Worm (Caenorhabditis elegans) whole organism, midembryonic: ENCODE measurements around the gene clec-218.
A peak's percentile ranks its signal among the peaks of the same experiment; 100 is the strongest.

Source experiments
- T22C8.4 ChIP-seq: fragments of 200-800 bp; sonication (Bioruptor generic); IDR thresholded peaks from 2 replicates; pipeline ENCODE4 v1.3.6; 2022; ENCODE audit warnings: missing genetic modification characterization, missing compliant biosample characterization
- cog-1 ChIP-seq: sonication (generic microtip); optimal IDR thresholded peaks from 2 replicates; lab custom pipeline; 2016; ENCODE audit warnings: missing genetic modification characterization, missing compliant biosample characterization
- flt-1 ChIP-seq: fragments of 200-800 bp; sonication (Bioruptor generic); IDR thresholded peaks from 2 replicates; pipeline ENCODE4 v1.3.6; 2022; ENCODE audit warnings: missing genetic modification characterization, missing compliant biosample characterization
- klf-2 ChIP-seq: fragments of 200-800 bp; sonication (Bioruptor generic); conservative IDR thresholded peaks from 2 replicates; pipeline ENCODE4 v1.3.6; 2022; ENCODE audit warnings: missing genetic modification reagents, missing genetic modification characterization, missing compliant biosample characterization
- med-1 ChIP-seq: sonication (generic microtip); optimal IDR thresholded peaks from 2 replicates; lab custom pipeline; 2017; ENCODE audit warnings: missing genetic modification characterization, mild to moderate bottlenecking, missing compliant biosample characterization, antibody characterized with exemption, missing genetic modification reagents; ENCODE audit not compliant: insufficient read depth
- ref-1 ChIP-seq: fragments of 200-800 bp; sonication (Bioruptor generic); conservative IDR thresholded peaks from 2 replicates; pipeline ENCODE4 v1.3.6; 2022; ENCODE audit warnings: missing genetic modification reagents, missing genetic modification characterization, missing compliant biosample characterization
- tab-1 ChIP-seq: fragments of 200-800 bp; sonication (Bioruptor generic); IDR thresholded peaks from 2 replicates; pipeline ENCODE4 v1.3.6; 2022; ENCODE audit warnings: missing genetic modification characterization, missing compliant biosample characterization
- ztf-23 ChIP-seq: fragments of 200-800 bp; sonication (Bioruptor generic); IDR thresholded peaks from 2 replicates; pipeline ENCODE4 v1.3.6; 2022; ENCODE audit warnings: missing genetic modification reagents, missing genetic modification characterization, missing compliant biosample characterization
- ztf-29 ChIP-seq: fragments of 200-800 bp; sonication (Bioruptor generic); IDR thresholded peaks from 2 replicates; pipeline ENCODE4 v1.3.6; 2022; ENCODE audit warnings: missing genetic modification reagents, missing genetic modification characterization, missing compliant biosample characterization

Gene clec-218

ce11 chrV:8297504-8297903 lies 10.2 kb upstream of the clec-218 start, which contains the start of gene W02D7.4:
W02D7.4 (minus strand) TSS chrV:8297604.
- TF ChIP-seq ref-1 (GFP tag; lab: Robert Waterston, UW) (no peak), med-1 (no peak), klf-2 (GFP tag; lab: Robert Waterston, UW) (no peak), ztf-29 (no peak), cog-1 (no peak), T22C8.4 (GFP tag; lab: Robert Waterston, UW) (no peak), ztf-23 (no peak), flt-1 (no peak), tab-1 (no peak)

- TF ChIP-seq med-1 (no peak), ztf-29 (no peak), klf-2 (GFP tag; lab: Robert Waterston, UW) (no peak), flt-1 (no peak)
Measured at ce11 chrV:8299191-8299854, 8.4 kb upstream of the clec-218 start, which contains the start of gene W02D7.5. W02D7.5 (minus strand) TSS chrV:8299241.

DNA sequence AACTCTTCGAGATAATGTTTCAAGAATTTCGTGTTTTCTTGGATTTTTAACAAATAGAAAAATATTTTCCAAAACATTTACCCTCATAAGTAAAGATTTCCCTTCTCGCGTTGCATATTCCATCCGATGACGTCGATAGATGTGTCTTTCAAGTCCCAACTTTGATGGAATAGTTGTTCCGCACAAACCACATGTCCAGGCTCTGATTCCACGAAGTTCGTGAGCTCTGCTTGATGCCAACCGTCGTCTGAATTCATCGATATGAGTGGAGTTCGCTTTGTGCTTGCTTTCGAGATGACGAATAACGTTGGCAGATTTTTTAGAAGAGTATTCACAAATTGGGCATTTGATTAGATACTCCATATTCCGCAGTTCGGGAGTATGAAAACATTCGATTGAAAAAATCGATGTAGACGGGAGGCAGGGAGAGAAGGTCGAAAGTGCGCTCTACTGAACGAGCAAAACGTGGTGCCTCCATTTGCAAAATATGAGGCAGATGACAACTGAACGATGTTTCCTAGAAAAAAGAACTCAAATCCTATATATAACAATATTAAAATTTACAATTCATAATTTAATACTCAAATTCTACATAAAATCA lies 6.7 kb upstream of the clec-218 start, which contains the start of gene W02D7.6:
Gene W02D7.6 (minus strand): TSS at position 573 of the 601 bp plus-strand sequence.
- TF ChIP-seq cog-1 (no peak), flt-1 (0 out of 2 replicates have a peak, but pooled peaks have one; percentile 40)

DNA sequence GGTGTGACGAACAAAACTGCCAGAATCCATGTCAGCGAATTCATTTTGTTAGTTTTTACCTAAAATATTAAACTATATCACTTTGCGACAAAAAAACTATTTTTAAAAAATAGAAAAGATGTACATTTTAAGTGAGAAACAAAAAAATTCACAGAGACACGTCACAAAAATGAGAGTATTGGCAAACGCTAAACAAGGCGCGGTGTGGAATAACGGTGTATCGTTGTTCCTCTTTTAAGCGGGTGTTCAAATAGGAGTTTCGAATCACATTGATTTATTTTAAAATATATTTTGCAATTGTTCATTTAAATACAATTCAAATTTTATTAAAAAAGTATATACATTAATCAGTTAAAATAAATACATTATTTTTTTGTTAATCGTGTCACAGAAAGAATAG lies 5.2 kb upstream of the clec-218 start, which contains the start of gene sel-9:
Gene sel-9 (minus strand): TSS at position 59 of the 400 bp plus-strand sequence.
- TF ChIP-seq ztf-23 = 0 out of 2 replicates have a peak, but pooled peaks have one; percentile 7
- no peak for TF ChIP-seq ref-1 (GFP tag; lab: Robert Waterston, UW)
- TF ChIP-seq med-1 = no peak
- TF ChIP-seq klf-2 (GFP tag; lab: Robert Waterston, UW) = no peak

ce11 chrV:8304461-8305195 lies 3.1 kb upstream of the clec-218 start, which contains the start of gene W02D7.11:
W02D7.11 (minus strand) TSS chrV:8304511.
- TF ChIP-seq ztf-23 = no peak
- TF ChIP-seq T22C8.4 (GFP tag; lab: Robert Waterston, UW) = no peak
- no peak for TF ChIP-seq cog-1
- no peak for TF ChIP-seq ztf-29
- no peak for TF ChIP-seq ref-1 (GFP tag; lab: Robert Waterston, UW)
- no peak for TF ChIP-seq tab-1
- no peak for TF ChIP-seq klf-2 (GFP tag; lab: Robert Waterston, UW)
- no peak for TF ChIP-seq med-1
- TF ChIP-seq flt-1 = no peak

- TF ChIP-seq ref-1 (GFP tag; lab: Robert Waterston, UW) (no peak), med-1 (no peak), tab-1 (no peak), cog-1 (no peak), klf-2 (GFP tag; lab: Robert Waterston, UW) (no peak), T22C8.4 (GFP tag; lab: Robert Waterston, UW) (no peak)
Measured at ce11 chrV:8305940-8306339, 1.8 kb upstream of the clec-218 start.

- TF ChIP-seq med-1 = no peak
- TF ChIP-seq ztf-29 = no peak
- no peak for TF ChIP-seq klf-2 (GFP tag; lab: Robert Waterston, UW)
- no peak for TF ChIP-seq ref-1 (GFP tag; lab: Robert Waterston, UW)
- no peak for TF ChIP-seq T22C8.4 (GFP tag; lab: Robert Waterston, UW)
- TF ChIP-seq flt-1 = no peak
Measured at ce11 chrV:8306366-8306765, 1.4 kb upstream of the clec-218 start, which contains the start of gene W02D7.8. W02D7.8 (minus strand) TSS chrV:8306466.

ce11 chrV:8307013-8307412 lies 729 bp upstream of the clec-218 start:
- TF ChIP-seq T22C8.4 (GFP tag; lab: Robert Waterston, UW) (no peak), ref-1 (GFP tag; lab: Robert Waterston, UW) (no peak), flt-1 (no peak), tab-1 (no peak), klf-2 (GFP tag; lab: Robert Waterston, UW) (no peak), med-1 (no peak), ztf-29 (no peak), cog-1 (no peak), ztf-23 (no peak)

ce11 chrV:8311210-8311609 lies 3.5 kb downstream of the clec-218 start, which contains the start of gene W02D7.12:
W02D7.12 (plus strand) TSS chrV:8311510.
- TF ChIP-seq ztf-29 = no peak
- no peak for TF ChIP-seq tab-1
- no peak for TF ChIP-seq med-1
- no peak for TF ChIP-seq ztf-23
- TF ChIP-seq klf-2 (GFP tag; lab: Robert Waterston, UW) = no peak
- TF ChIP-seq ref-1 (GFP tag; lab: Robert Waterston, UW) = no peak
- no peak for TF ChIP-seq T22C8.4 (GFP tag; lab: Robert Waterston, UW)
- no peak for TF ChIP-seq cog-1
- no peak for TF ChIP-seq flt-1

- TF ChIP-seq klf-2 (GFP tag; lab: Robert Waterston, UW) (peak; percentile 75), flt-1 (peak; percentile 56), tab-1 (peak; percentile 44; the same call in 1 of the 2 replicates), ztf-23 (peak; percentile 24; the same call in 1 of the 2 replicates)
Measured at ce11 chrV:8314782-8315181, 7.0 kb downstream of the clec-218 start.
